Fruit fly (Drosophila melanogaster): Measurements from ENCODE around the gene shi.

- TF ChIP-seq Ets98B (GFP tag; IDR thresholded peaks at IDR 0.05) = no peak
- TF ChIP-seq CG10348 (GFP tag; IDR thresholded peaks at IDR 0.05) = no peak
- TF ChIP-seq CG34367 (tag; optimal IDR thresholded peaks at IDR 0.05) = no peak
- TF ChIP-seq EcR (GFP tag; optimal IDR thresholded peaks at IDR 0.05) = no peak
- TF ChIP-seq gl (tag; optimal IDR thresholded peaks at IDR 0.05) = no peak
- TF ChIP-seq Snoo (tag; optimal IDR thresholded peaks at IDR 0.05) = no peak
- TF ChIP-seq D1 (tag; optimal IDR thresholded peaks at IDR 0.05) = no peak
- no peak for TF ChIP-seq CG9948 (tag; optimal IDR thresholded peaks at IDR 0.05)
- TF ChIP-seq CG17806 (tag; optimal IDR thresholded peaks at IDR 0.05) = no peak
- TF ChIP-seq CG32121 (GFP tag; IDR thresholded peaks at IDR 0.05) = no peak
- TF ChIP-seq CG4496 (GFP tag; IDR thresholded peaks at IDR 0.05) = no peak
Measured at dm6 chrX:15910570-15910969, 18.7 kb downstream of the shi start, which contains the start of gene Lrp4.

All from whole organism, pupa.